Fruit fly (Drosophila melanogaster) whole organism, wandering third instar larva: ENCODE data around the gene Trm1.

Source experiments
- Abd-B ChIP-seq: fragments of >200 bp; optimal IDR thresholded peaks from 2 replicates; lab custom pipeline; 2017; ENCODE audit warnings: missing biosample characterization, missing genetic modification characterization
- CG32264 ChIP-seq: fragments of 200-800 bp; sonication (Bioruptor generic); optimal IDR thresholded peaks from 2 replicates; lab custom pipeline; 2016; ENCODE audit warnings: missing biosample characterization, missing genetic modification characterization
- CrebA ChIP-seq: fragments of 200-800 bp; sonication (Bioruptor generic); optimal IDR thresholded peaks from 2 replicates; lab custom pipeline; 2016; ENCODE audit warnings: missing biosample characterization, mild to moderate bottlenecking, missing genetic modification characterization, borderline replicate concordance
- Dif ChIP-seq: fragments of 200-275, 200-300 bp; sonication (Bioruptor generic); optimal IDR thresholded peaks from 2 replicates; lab custom pipeline; 2018; ENCODE audit warnings: missing biosample characterization, missing genetic modification characterization; ENCODE audit not compliant: partially characterized antibody
- GATAd ChIP-seq: sonication (Bioruptor generic); optimal IDR thresholded peaks from 2 replicates; lab custom pipeline; 2016; ENCODE audit warnings: missing biosample characterization, missing genetic modification characterization
- HLH106 ChIP-seq: fragments of 200-800 bp; optimal IDR thresholded peaks from 3 replicates; lab custom pipeline; 2019; ENCODE audit warnings: missing biosample characterization, mild to moderate bottlenecking, missing genetic modification characterization, moderate library complexity
- Hnf4 ChIP-seq: fragments of 200-800 bp; sonication (Bioruptor generic); optimal IDR thresholded peaks from 2 replicates; lab custom pipeline; 2016; ENCODE audit warnings: missing biosample characterization, mild to moderate bottlenecking, missing genetic modification characterization
- Hr78 ChIP-seq: fragments of >200 bp; optimal IDR thresholded peaks from 2 replicates; lab custom pipeline; 2017; ENCODE audit warnings: missing biosample characterization, missing genetic modification characterization
- Hr83 ChIP-seq: fragments of 200-300 bp; sonication (Bioruptor generic); optimal IDR thresholded peaks from 2 replicates; lab custom pipeline; 2016; ENCODE audit warnings: missing biosample characterization, mild to moderate bottlenecking, missing genetic modification characterization, moderate library complexity; ENCODE audit not compliant: poor library complexity, severe bottlenecking
- Jra ChIP-seq: sonication (Bioruptor generic); optimal IDR thresholded peaks from 2 replicates; lab custom pipeline; 2016; ENCODE audit warnings: missing biosample characterization, missing genetic modification characterization
- Myc ChIP-seq: fragments of >200 bp; optimal IDR thresholded peaks from 2 replicates; lab custom pipeline; 2017
- N ChIP-seq: fragments of >200 bp; optimal IDR thresholded peaks from 2 replicates; lab custom pipeline; 2018; ENCODE audit warnings: missing biosample characterization, missing external identifiers, missing genetic modification characterization
- Rel ChIP-seq, 2 experiments: fragments of 200-800 bp; sonication (Bioruptor generic) in 1 of 2; optimal IDR thresholded peaks; 2 replicates in 1 of 2; 3 replicates in 1 of 2; lab custom pipeline; 2016 to 2019; ENCODE audit warnings: mild to moderate bottlenecking in 2 of 2, missing biosample characterization in 2 of 2, missing genetic modification characterization in 2 of 2, moderate library complexity in 1 of 2
- Sp1 ChIP-seq: fragments of 200-800 bp; sonication (Bioruptor generic); optimal IDR thresholded peaks from 3 replicates; lab custom pipeline; 2019; ENCODE audit warnings: missing biosample characterization, mild to moderate bottlenecking, missing genetic modification characterization, moderate library complexity
- br ChIP-seq: fragments of 200-800 bp; sonication (Bioruptor generic); optimal IDR thresholded peaks from 2 replicates; lab custom pipeline; 2016; ENCODE audit warnings: missing biosample characterization, missing genetic modification characterization
- brk ChIP-seq: fragments of 200-800 bp; sonication (Bioruptor generic); optimal IDR thresholded peaks from 2 replicates; lab custom pipeline; 2016; ENCODE audit warnings: missing biosample characterization, mild to moderate bottlenecking, missing genetic modification characterization
- dl ChIP-seq, 2 experiments: fragments of 175-275, 200-275 bp in 1 of 2; fragments of 200-275 bp in 1 of 2; sonication (Bioruptor generic); optimal IDR thresholded peaks; lab custom pipeline; 2018; ENCODE audit warnings: mild to moderate bottlenecking in 2 of 2, missing biosample characterization in 2 of 2, missing genetic modification characterization in 2 of 2, moderate library complexity in 2 of 2; ENCODE audit not compliant: partially characterized antibody in 2 of 2, insufficient read depth in 1 of 2
- dmrt93B ChIP-seq: fragments of 200-800 bp; sonication (Bioruptor generic); optimal IDR thresholded peaks from 2 replicates; lab custom pipeline; 2018; ENCODE audit warnings: missing biosample characterization, mild to moderate bottlenecking, missing genetic modification characterization
- dsf ChIP-seq: sonication (Bioruptor generic); optimal IDR thresholded peaks from 2 replicates; lab custom pipeline; 2016; ENCODE audit warnings: missing biosample characterization, missing genetic modification characterization, borderline replicate concordance
- ey ChIP-seq: fragments of 200-800 bp; sonication (Bioruptor generic); optimal IDR thresholded peaks from 2 replicates; lab custom pipeline; 2016; ENCODE audit warnings: missing biosample characterization, missing genetic modification characterization
- fru ChIP-seq: fragments of 200-800 bp; sonication (Bioruptor generic); optimal IDR thresholded peaks from 3 replicates; lab custom pipeline; 2016; ENCODE audit warnings: missing biosample characterization, mild to moderate bottlenecking, missing genetic modification characterization
- h ChIP-seq: fragments of 200-800 bp; sonication (Bioruptor generic); optimal IDR thresholded peaks from 3 replicates; lab custom pipeline; 2016; ENCODE audit warnings: missing biosample characterization, mild to moderate bottlenecking, missing genetic modification characterization
- jim ChIP-seq: fragments of 175-275, 200-325 bp; sonication (Bioruptor generic); optimal IDR thresholded peaks from 2 replicates; lab custom pipeline; 2016; ENCODE audit warnings: missing biosample characterization, mild to moderate bottlenecking, missing genetic modification characterization
- lola ChIP-seq: fragments of >200 bp; optimal IDR thresholded peaks from 2 replicates; lab custom pipeline; 2017; ENCODE audit warnings: missing biosample characterization, missing genetic modification characterization
- psq ChIP-seq: fragments of 200-800 bp; sonication (Bioruptor generic); optimal IDR thresholded peaks from 3 replicates; lab custom pipeline; 2017; ENCODE audit warnings: missing biosample characterization, mild to moderate bottlenecking, missing genetic modification characterization, moderate library complexity
- rgr ChIP-seq: fragments of 200-800 bp; sonication (Bioruptor generic); optimal IDR thresholded peaks from 3 replicates; lab custom pipeline; 2016; ENCODE audit warnings: missing biosample characterization, mild to moderate bottlenecking, missing genetic modification characterization
- sage ChIP-seq: fragments of 200-800 bp; sonication (Bioruptor generic); optimal IDR thresholded peaks from 2 replicates; lab custom pipeline; 2016; ENCODE audit warnings: missing biosample characterization, mild to moderate bottlenecking, missing genetic modification characterization
- sv ChIP-seq: fragments of 200-800 bp; sonication (Bioruptor generic); optimal IDR thresholded peaks from 3 replicates; lab custom pipeline; 2016; ENCODE audit warnings: missing biosample characterization, missing genetic modification characterization
- usp ChIP-seq: fragments of >200 bp; optimal IDR thresholded peaks from 2 replicates; lab custom pipeline; 2017; ENCODE audit warnings: missing biosample characterization, missing genetic modification characterization
- woc ChIP-seq: sonication (Bioruptor generic); optimal IDR thresholded peaks from 2 replicates; lab custom pipeline; 2016; ENCODE audit warnings: missing biosample characterization, mild to moderate bottlenecking, missing genetic modification characterization

Gene Trm1

DNA sequence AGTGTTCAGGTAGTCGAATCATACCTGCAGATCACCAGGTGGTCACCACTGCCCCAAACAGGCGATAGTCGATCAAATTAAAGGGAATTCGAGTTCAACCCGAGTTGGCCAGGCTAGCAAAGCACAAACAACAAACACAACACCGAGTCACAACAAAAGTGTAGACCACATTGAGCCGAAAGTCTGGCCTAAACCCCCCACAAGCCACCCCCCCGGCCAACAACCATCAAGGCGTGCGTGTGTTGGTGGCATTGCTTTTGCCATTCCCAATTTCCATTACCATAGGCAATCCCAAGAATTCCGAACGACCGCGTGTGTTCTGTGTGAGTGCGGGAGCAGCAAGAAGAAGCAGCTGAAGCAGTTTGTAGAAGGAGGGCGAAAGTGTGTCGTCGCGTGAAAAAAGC, 6.7 kb downstream of the Trm1 start, which contains the start of gene SC35:
Gene SC35, minus strand, starts transcription at position 131 of the 404 bp plus-strand sequence.
- no peak for TF ChIP-seq sv (GFP tag; lab: Kevin White, UChicago)
- no peak for TF ChIP-seq CrebA (GFP tag; lab: Kevin White, UChicago)
- no peak for TF ChIP-seq fru
- TF ChIP-seq N (GFP tag; lab: Kevin White, UChicago) = no peak
- TF ChIP-seq ey = no peak
- TF ChIP-seq Abd-B (GFP tag; lab: Kevin White, UChicago) = no peak
- TF ChIP-seq Jra (GFP tag; lab: Kevin White, UChicago) = no peak
- no peak for TF ChIP-seq brk
- no peak for TF ChIP-seq sage (GFP tag; lab: Kevin White, UChicago)
- TF ChIP-seq Hr78 (GFP tag; lab: Kevin White, UChicago) = no peak
- no peak for TF ChIP-seq dsf (GFP tag; lab: Kevin White, UChicago)
- TF ChIP-seq h (GFP tag; lab: Kevin White, UChicago) = no peak
- peak; percentile 19 to 43 for TF ChIP-seq dl (GFP tag; optimal IDR thresholded peaks at IDR 0.05; lab: Kevin White, UChicago; ENCODE audit: insufficient read depth in 1 of 2, partially characterized antibody in 2 of 2)
- no peak for TF ChIP-seq Hnf4 (GFP tag; lab: Kevin White, UChicago)
- no peak for TF ChIP-seq HLH106 (tag; lab: Kevin White, UChicago)
- TF ChIP-seq Rel (GFP tag; optimal IDR thresholded peaks at IDR 0.05; lab: Kevin White, UChicago) = no peak
- peak; percentile 91 for TF ChIP-seq Rel (tag; optimal IDR thresholded peaks at IDR 0.05; lab: Kevin White, UChicago)
- peak; percentile 52 for TF ChIP-seq Myc (lab: Kevin White, UChicago)
- TF ChIP-seq dmrt93B (GFP tag; lab: Kevin White, UChicago) = no peak
- TF ChIP-seq Dif = peak; percentile 2
- no peak for TF ChIP-seq rgr (GFP tag; lab: Kevin White, UChicago)
- no peak for TF ChIP-seq Sp1 (GFP tag; lab: Kevin White, UChicago)
- peak; percentile 4 for TF ChIP-seq jim (GFP tag; lab: Kevin White, UChicago)
- no peak for TF ChIP-seq GATAd (GFP tag; lab: Kevin White, UChicago)
- no peak for TF ChIP-seq br (GFP tag; lab: Kevin White, UChicago)
- peak; percentile 37 for TF ChIP-seq psq (GFP tag; lab: Kevin White, UChicago)
- peak; percentile 60 for TF ChIP-seq Hr83 (GFP tag; lab: Kevin White, UChicago)
- TF ChIP-seq usp (GFP tag; lab: Kevin White, UChicago) = no peak

DNA sequence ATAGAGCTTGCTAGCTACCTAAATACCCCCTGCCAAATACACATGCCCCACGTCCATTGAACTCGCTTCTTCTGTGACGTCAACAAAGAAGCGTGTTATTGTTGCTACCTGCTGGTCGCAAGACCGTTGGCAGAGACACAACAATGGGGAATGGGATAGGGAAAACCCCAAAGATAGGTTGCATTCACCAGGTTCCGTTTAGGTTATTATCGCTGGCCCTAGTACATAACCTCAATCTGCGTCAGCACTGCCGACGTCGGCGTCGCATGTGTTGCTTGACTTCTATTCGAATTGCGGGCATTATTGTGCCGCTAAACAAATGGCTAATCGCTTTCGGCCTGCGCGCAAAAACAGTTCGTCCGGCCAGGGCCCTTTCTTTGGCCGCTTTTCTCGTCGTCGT, 7.6 kb downstream of the Trm1 start:
- TF ChIP-seq Sp1 (GFP tag; lab: Kevin White, UChicago) (no peak), Rel (GFP tag; optimal IDR thresholded peaks at IDR 0.05; lab: Kevin White, UChicago) (no peak), Rel (tag; optimal IDR thresholded peaks at IDR 0.05; lab: Kevin White, UChicago) (peak; percentile 93)
- TF ChIP-seq, all 38 proteins: peak for 1

- no peak for TF ChIP-seq HLH106 (tag; lab: Kevin White, UChicago)
- TF ChIP-seq Hr83 (GFP tag; lab: Kevin White, UChicago) = peak; percentile 34
- TF ChIP-seq dmrt93B (GFP tag; lab: Kevin White, UChicago) = no peak
- TF ChIP-seq psq (GFP tag; lab: Kevin White, UChicago) = peak; percentile 98
- no peak for TF ChIP-seq fru
- TF ChIP-seq woc (GFP tag; lab: Kevin White, UChicago) = peak; percentile 77
- TF ChIP-seq sv (GFP tag; lab: Kevin White, UChicago) = no peak
- TF ChIP-seq CG32264 (GFP tag; lab: Kevin White, UChicago) = no peak
- peak; percentile 27 for TF ChIP-seq rgr (GFP tag; lab: Kevin White, UChicago)
- TF ChIP-seq lola = no peak
- TF ChIP-seq Rel (GFP tag; optimal IDR thresholded peaks at IDR 0.05; lab: Kevin White, UChicago) = no peak
- peak; percentile 45 for TF ChIP-seq Rel (tag; optimal IDR thresholded peaks at IDR 0.05; lab: Kevin White, UChicago)
- no peak for TF ChIP-seq Sp1 (GFP tag; lab: Kevin White, UChicago)
- TF ChIP-seq h (GFP tag; lab: Kevin White, UChicago) = no peak
- TF ChIP-seq N (GFP tag; lab: Kevin White, UChicago) = no peak
- TF ChIP-seq Myc (lab: Kevin White, UChicago) = peak; percentile 70
Observed at dm6 chr2L:12435976-12436771, 8.3 kb downstream of the Trm1 start.

DNA sequence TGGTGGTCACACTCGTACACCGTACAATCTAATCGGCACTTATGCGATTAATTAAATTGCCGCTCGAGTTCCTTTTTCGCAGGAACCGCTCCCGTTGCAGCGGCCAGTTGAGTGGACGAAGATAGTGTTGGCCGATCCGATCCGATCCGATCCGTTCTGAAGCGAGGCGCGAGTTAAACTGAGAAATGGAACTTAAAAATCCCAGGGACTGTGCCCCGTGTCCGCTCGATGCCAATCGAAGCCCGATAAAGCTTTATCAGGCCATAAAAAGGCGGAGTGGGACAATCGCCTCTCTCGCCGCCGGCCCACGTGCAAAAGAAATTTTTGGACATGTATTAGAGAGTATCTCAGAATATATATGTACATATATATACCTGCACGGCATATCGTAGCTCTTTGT, 17.9 kb downstream of the Trm1 start, which contains the start of gene Oatp33Ea:
Gene Oatp33Ea, minus strand, starts transcription at position 182 of the 400 bp plus-strand sequence.
- TF ChIP-seq psq (GFP tag; lab: Kevin White, UChicago) (no peak), Rel (GFP tag; optimal IDR thresholded peaks at IDR 0.05; lab: Kevin White, UChicago) (no peak), Rel (tag; optimal IDR thresholded peaks at IDR 0.05; lab: Kevin White, UChicago) (peak; percentile 65), CrebA (GFP tag; lab: Kevin White, UChicago) (peak; percentile 52), h (GFP tag; lab: Kevin White, UChicago) (peak; percentile 5)
- TF ChIP-seq, all 38 proteins: peak for 3
